Worm (Caenorhabditis elegans) whole organism, young adult: Measurements from ENCODE around the gene faah-5.

Experiments
- B0035.1 ChIP-seq: sonication (generic microtip); optimal IDR thresholded peaks from 2 replicates; lab custom pipeline; 2016; ENCODE audit warnings: missing genetic modification characterization, mild to moderate bottlenecking, missing compliant biosample characterization, missing genotype, missing genetic modification reagents
- F22D6.2 ChIP-seq: sonication (generic microtip); optimal IDR thresholded peaks from 2 replicates; lab custom pipeline; 2016; ENCODE audit warnings: mild to moderate bottlenecking, missing genetic modification characterization, missing compliant biosample characterization
- F33H1.4 ChIP-seq: fragments of 200-800 bp; sonication (Bioruptor generic); IDR thresholded peaks from 2 replicates; pipeline ENCODE4 v1.3.6; 2022; ENCODE audit warnings: missing genetic modification reagents, missing genetic modification characterization, missing compliant biosample characterization
- F49E8.2 ChIP-seq: sonication (generic microtip); optimal IDR thresholded peaks from 3 replicates; lab custom pipeline; 2017; ENCODE audit warnings: missing genetic modification characterization, mild to moderate bottlenecking, missing compliant biosample characterization, antibody characterized with exemption, moderate library complexity; ENCODE audit not compliant: insufficient read depth
- F52B5.7 ChIP-seq: sonication (generic microtip); optimal IDR thresholded peaks from 2 replicates; lab custom pipeline; 2016; ENCODE audit warnings: mild to moderate bottlenecking, missing genetic modification characterization, missing compliant biosample characterization
- F55B11.4 ChIP-seq: sonication (generic microtip); optimal IDR thresholded peaks from 2 replicates; lab custom pipeline; 2016; ENCODE audit warnings: missing compliant biosample characterization, missing genetic modification characterization, borderline replicate concordance; ENCODE audit not compliant: insufficient read depth
- T26A5.8 ChIP-seq: sonication (generic microtip); optimal IDR thresholded peaks from 2 replicates; lab custom pipeline; 2016; ENCODE audit warnings: missing genetic modification characterization, missing compliant biosample characterization
- Y53G8AR.9 ChIP-seq: fragments of 200-800 bp; sonication (Bioruptor generic); conservative IDR thresholded peaks from 2 replicates; pipeline ENCODE4 v1.3.6; 2022; ENCODE audit warnings: missing genetic modification reagents, missing genetic modification characterization, missing compliant biosample characterization
- ama-1 ChIP-seq, 3 experiments: fragments of 150-350 bp in 1 of 3; sonication (generic microtip) in 2 of 3; optimal IDR thresholded peaks; 2 replicates each; lab custom pipeline; 2014 to 2018; ENCODE audit warnings: missing biosample characterization in 2 of 3, missing genetic modification characterization in 2 of 3, missing genetic modification reagents in 2 of 3
- attf-5 ChIP-seq: fragments of 200-800 bp; sonication (Bioruptor generic); optimal IDR thresholded peaks from 2 replicates; lab custom pipeline; 2018; ENCODE audit warnings: mild to moderate bottlenecking, missing genetic modification characterization, missing compliant biosample characterization
- cebp-1 ChIP-seq, 2 experiments: fragments of 200-800 bp in 1 of 2; sonication (Bioruptor generic) in 1 of 2; sonication (generic microtip) in 1 of 2; IDR thresholded peaks in 1 of 2; optimal IDR thresholded peaks in 1 of 2; 2 replicates each; pipeline versions ENCODE4 v1.3.6 to Lab custom; 2017 to 2022; ENCODE audit warnings: missing compliant biosample characterization in 2 of 2, missing genetic modification characterization in 2 of 2, mild to moderate bottlenecking in 1 of 2, missing genetic modification reagents in 1 of 2, moderate library complexity in 1 of 2
- ceh-100 ChIP-seq: fragments of 200-800 bp; sonication (Bioruptor generic); IDR thresholded peaks from 2 replicates; pipeline ENCODE4 v1.3.6; 2022; ENCODE audit warnings: missing genetic modification reagents, missing genetic modification characterization, missing compliant biosample characterization
- ceh-27 ChIP-seq: fragments of 200-800 bp; sonication (Bioruptor generic); optimal IDR thresholded peaks from 2 replicates; lab custom pipeline; 2018; ENCODE audit warnings: mild to moderate bottlenecking, missing genetic modification characterization, moderate library complexity, missing compliant biosample characterization
- ceh-58 ChIP-seq: fragments of 200-800 bp; sonication (Bioruptor generic); IDR thresholded peaks from 2 replicates; pipeline ENCODE4 v1.3.6; 2022; ENCODE audit warnings: missing genetic modification characterization, missing compliant biosample characterization
- dox-1 ChIP-seq: fragments of 200-800 bp; sonication (Bioruptor generic); IDR thresholded peaks from 2 replicates; pipeline ENCODE4 v1.3.6; 2022; ENCODE audit warnings: missing genetic modification reagents, missing genetic modification characterization, missing compliant biosample characterization
- dpl-1 ChIP-seq: fragments of 150-350 bp; optimal IDR thresholded peaks from 2 replicates; lab custom pipeline; 2014; ENCODE audit warnings: missing biosample characterization, missing genetic modification reagents, missing genetic modification characterization
- ekl-4 ChIP-seq: fragments of 200-800 bp; sonication (Bioruptor generic); IDR thresholded peaks from 2 replicates; pipeline ENCODE4 v1.3.6; 2022; ENCODE audit warnings: missing genetic modification reagents, missing genetic modification characterization, missing compliant biosample characterization
- gei-17 ChIP-seq: fragments of 200-800 bp; sonication (Bioruptor generic); optimal IDR thresholded peaks from 2 replicates; lab custom pipeline; 2018; ENCODE audit warnings: mild to moderate bottlenecking, missing genetic modification characterization, missing compliant biosample characterization
- hlh-12 ChIP-seq: sonication (generic microtip); optimal IDR thresholded peaks from 2 replicates; lab custom pipeline; 2016; ENCODE audit warnings: missing genetic modification characterization, missing compliant biosample characterization
- hmg-20 ChIP-seq: fragments of 200-800 bp; sonication (Bioruptor generic); IDR thresholded peaks from 2 replicates; pipeline ENCODE4 v1.3.6; 2022; ENCODE audit warnings: missing genetic modification reagents, missing genetic modification characterization, missing compliant biosample characterization
- let-607 ChIP-seq, 2 experiments: fragments of 200-800 bp in 1 of 2; sonication (Bioruptor generic) in 1 of 2; sonication (generic microtip) in 1 of 2; optimal IDR thresholded peaks; 2 replicates each; lab custom pipeline; 2016 to 2018; ENCODE audit warnings: mild to moderate bottlenecking in 2 of 2, missing compliant biosample characterization in 2 of 2, missing genetic modification characterization in 2 of 2, moderate library complexity in 2 of 2, missing genotype in 1 of 2
- lin-35 ChIP-seq, 3 experiments: fragments of 150-350 bp in 2 of 3; sonication (generic microtip) in 1 of 3; optimal IDR thresholded peaks; 2 replicates each; lab custom pipeline; 2014 to 2018; ENCODE audit warnings: missing biosample characterization in 3 of 3, missing genetic modification characterization in 3 of 3, missing genetic modification reagents in 3 of 3
- lin-40 ChIP-seq: sonication (generic microtip); optimal IDR thresholded peaks from 2 replicates; lab custom pipeline; 2016; ENCODE audit warnings: missing genetic modification characterization, mild to moderate bottlenecking, missing compliant biosample characterization, missing genotype, missing genetic modification reagents
- lin-54 ChIP-seq: fragments of 200-800 bp; sonication (Bioruptor generic); optimal IDR thresholded peaks from 2 replicates; lab custom pipeline; 2018; ENCODE audit warnings: mild to moderate bottlenecking, missing genetic modification characterization, missing compliant biosample characterization
- lir-1 ChIP-seq: fragments of 200-800 bp; sonication (Bioruptor generic); conservative IDR thresholded peaks from 2 replicates; pipeline ENCODE4 v1.3.6; 2022; ENCODE audit warnings: missing genetic modification reagents, missing genetic modification characterization, missing compliant biosample characterization
- lsl-1 ChIP-seq: fragments of 200-800 bp; sonication (Bioruptor generic); optimal IDR thresholded peaks from 2 replicates; lab custom pipeline; 2018; ENCODE audit warnings: mild to moderate bottlenecking, missing genetic modification characterization, moderate library complexity, missing compliant biosample characterization
- madf-6 ChIP-seq: fragments of 200-800 bp; sonication (Bioruptor generic); IDR thresholded peaks from 2 replicates; pipeline ENCODE4 v1.3.6; 2022; ENCODE audit warnings: missing genetic modification reagents, missing genetic modification characterization, missing compliant biosample characterization
- mcd-1 ChIP-seq: fragments of 200-800 bp; sonication (Bioruptor generic); IDR thresholded peaks from 2 replicates; pipeline ENCODE4 v1.3.6; 2022; ENCODE audit warnings: missing genetic modification reagents, missing genetic modification characterization, missing compliant biosample characterization
- nfya-1 ChIP-seq: sonication (generic microtip); optimal IDR thresholded peaks from 2 replicates; lab custom pipeline; 2017; ENCODE audit warnings: antibody characterized with exemption, missing compliant biosample characterization, missing genetic modification characterization, borderline replicate concordance; ENCODE audit not compliant: insufficient read depth
- nfyb-1 ChIP-seq: fragments of 200-800 bp; sonication (Bioruptor generic); IDR thresholded peaks from 2 replicates; pipeline ENCODE4 v1.3.6; 2022; ENCODE audit warnings: missing genetic modification reagents, missing genetic modification characterization, missing compliant biosample characterization
- nhr-179 ChIP-seq: sonication (generic microtip); optimal IDR thresholded peaks from 2 replicates; lab custom pipeline; 2016; ENCODE audit warnings: mild to moderate bottlenecking, missing genetic modification characterization, missing compliant biosample characterization
- nhr-80 ChIP-seq: sonication (generic microtip); optimal IDR thresholded peaks from 2 replicates; lab custom pipeline; 2016; ENCODE audit warnings: missing genetic modification characterization, missing compliant biosample characterization
- pha-4 ChIP-seq: fragments of 150-350 bp; sonication (generic microtip); optimal IDR thresholded peaks from 2 replicates; lab custom pipeline; 2014; ENCODE audit warnings: missing biosample characterization, missing genetic modification reagents, missing genetic modification characterization
- repo-1 ChIP-seq: sonication (generic microtip); optimal IDR thresholded peaks from 2 replicates; lab custom pipeline; 2017; ENCODE audit warnings: mild to moderate bottlenecking, missing genetic modification characterization, missing compliant biosample characterization
- rpc-1 ChIP-seq, 2 experiments: fragments of 150-350 bp in 1 of 2; sonication (generic microtip) in 1 of 2; optimal IDR thresholded peaks; 2 replicates each; lab custom pipeline; 2014 to 2018; ENCODE audit warnings: missing biosample characterization in 1 of 2, missing genetic modification characterization in 1 of 2, missing genetic modification reagents in 1 of 2, missing genotype in 1 of 2
- snpc-1.1 ChIP-seq: sonication (generic microtip); optimal IDR thresholded peaks from 2 replicates; lab custom pipeline; 2017; ENCODE audit warnings: missing genetic modification characterization, mild to moderate bottlenecking, missing compliant biosample characterization, antibody characterized with exemption, moderate library complexity, missing genotype, missing genetic modification reagents; ENCODE audit not compliant: insufficient read depth
- snpc-3.4 ChIP-seq: sonication (generic microtip); optimal IDR thresholded peaks from 2 replicates; lab custom pipeline; 2017; ENCODE audit warnings: missing genetic modification characterization, mild to moderate bottlenecking, missing compliant biosample characterization, antibody characterized with exemption, moderate library complexity, missing genotype, missing genetic modification reagents
- unc-62 ChIP-seq: fragments of 150-350 bp; optimal IDR thresholded peaks from 2 replicates; lab custom pipeline; 2014; ENCODE audit warnings: missing biosample characterization, missing genetic modification reagents, missing genetic modification characterization

faah-5 gene

ce11 chrIII:11920187-11920785 lies 29.1 kb upstream of the faah-5 start, which contains the start of the genes ccf-1 and trap-4:
ccf-1 (minus strand) TSS chrIII:11920237.
trap-4 (plus strand) TSS chrIII:11920735.
- 0 out of 2 replicates have a peak, but pooled peaks have one; percentile 27 for TF ChIP-seq Y53G8AR.9 (GFP tag; lab: Robert Waterston, UW)
- peak; percentile 99 for TF ChIP-seq let-607 (tag; optimal IDR thresholded peaks at IDR 0.05; lab: Kevin White, UChicago)
- TF ChIP-seq F33H1.4, result peak; percentile 85
- TF ChIP-seq rpc-1 (optimal IDR thresholded peaks at IDR 0.05; lab: Kevin White, UChicago), result no peak
- no peak for TF ChIP-seq rpc-1 (tag; optimal IDR thresholded peaks at IDR 0.05; lab: Kevin White, UChicago)
- no peak for TF ChIP-seq cebp-1 (GFP tag; IDR thresholded peaks at IDR 0.05; lab: Robert Waterston, UW)
- peak; percentile 24 for TF ChIP-seq cebp-1 (tag; optimal IDR thresholded peaks at IDR 0.05; lab: Kevin White, UChicago)
- 0 out of 2 replicates have a peak, but pooled peaks have one; percentile 5 for TF ChIP-seq lir-1 (GFP tag; lab: Robert Waterston, UW)
- no peak for TF ChIP-seq hmg-20
- TF ChIP-seq F49E8.2 (tag; lab: Kevin White, UChicago), result no peak
- no peak for TF ChIP-seq ceh-58 (GFP tag; lab: Robert Waterston, UW)
- no peak for TF ChIP-seq ceh-27 (GFP tag; lab: Kevin White, UChicago)
- TF ChIP-seq lin-35 (GFP tag; optimal IDR thresholded peaks at IDR 0.05; lab: Kevin White, UChicago), result peak in 1 of 3 experiments; percentile 28
- peak; percentile 58 for TF ChIP-seq madf-6
- TF ChIP-seq lsl-1, result peak; percentile 19
- TF ChIP-seq lin-54 (GFP tag; lab: Kevin White, UChicago), result no peak
- no peak for TF ChIP-seq F22D6.2 (tag; lab: Kevin White, UChicago)
- TF ChIP-seq mcd-1 (GFP tag; lab: Robert Waterston, UW), result peak; percentile 35; the same call in 1 of the 2 replicates
- peak; percentile 20 for TF ChIP-seq pha-4 (tag; lab: Kevin White, UChicago)
- peak; percentile 26 for TF ChIP-seq lin-40 (tag; lab: Kevin White, UChicago)
- TF ChIP-seq ekl-4 (GFP tag; lab: Robert Waterston, UW), result 0 out of 2 replicates have a peak, but pooled peaks have one; percentile 1
- TF ChIP-seq attf-5 (GFP tag; lab: Kevin White, UChicago), result no peak
- no peak for TF ChIP-seq dpl-1
- peak; percentile 48; the same call in 1 of the 2 replicates for TF ChIP-seq dox-1
- TF ChIP-seq hlh-12, result no peak
- no peak for TF ChIP-seq nfya-1 (tag; lab: Kevin White, UChicago)
- TF ChIP-seq nhr-179 (tag; lab: Kevin White, UChicago), result no peak
- no peak for TF ChIP-seq T26A5.8 (tag; lab: Kevin White, UChicago)
- peak; percentile 13 for TF ChIP-seq nhr-80 (tag; lab: Kevin White, UChicago)
- no peak for TF ChIP-seq F55B11.4 (tag; lab: Kevin White, UChicago)
- TF ChIP-seq snpc-3.4, result peak; percentile 5
- TF ChIP-seq ceh-100 (GFP tag; lab: Robert Waterston, UW), result no peak

- TF ChIP-seq madf-6 (peak; percentile 33; the same call in 1 of the 2 replicates), lin-35 (GFP tag; optimal IDR thresholded peaks at IDR 0.05; lab: Kevin White, UChicago) (peak in 1 of 3 experiments; percentile 26), let-607 (tag; optimal IDR thresholded peaks at IDR 0.05; lab: Kevin White, UChicago) (peak; percentile 5 to 47), unc-62 (GFP tag; lab: Kevin White, UChicago) (no peak), gei-17 (GFP tag; lab: Kevin White, UChicago) (peak; percentile 3), ama-1 (optimal IDR thresholded peaks at IDR 0.05; lab: Kevin White, UChicago) (peak; percentile 9), ama-1 (GFP tag; optimal IDR thresholded peaks at IDR 0.05; lab: Kevin White, UChicago) (no peak), repo-1 (tag; lab: Kevin White, UChicago) (peak; percentile 47), snpc-1.1 (peak; percentile 38), lsl-1 (peak; percentile 4), nfyb-1 (GFP tag; lab: Robert Waterston, UW) (0 out of 2 replicates have a peak, but pooled peaks have one; percentile 30), B0035.1 (no peak), ekl-4 (GFP tag; lab: Robert Waterston, UW) (0 out of 2 replicates have a peak, but pooled peaks have one; percentile 12), F52B5.7 (tag; lab: Kevin White, UChicago) (no peak)
These were observed 27.1 kb upstream of the faah-5 start, which contains the start of gene znf-593 for ce11 chrIII:11918247-11918769. znf-593 (minus strand) TSS chrIII:11918719.
